Fruit fly (Drosophila melanogaster) whole organism, embryonic: ENCODE data around the gene CG18508.
A peak's percentile ranks its signal among the peaks of the same experiment; 100 is the strongest.

Experiments
- Atf-2 ChIP-seq: fragments of 200-800 bp; sonication (Bioruptor generic); optimal IDR thresholded peaks from 2 replicates; lab custom pipeline; 2016; ENCODE audit warnings: missing biosample characterization, missing genetic modification characterization
- CG10267 ChIP-seq: fragments of 200-800 bp; sonication (Bioruptor generic); optimal IDR thresholded peaks from 2 replicates; lab custom pipeline; 2018; ENCODE audit warnings: missing biosample characterization, mild to moderate bottlenecking, missing genetic modification characterization, moderate library complexity
- CG1233 ChIP-seq: fragments of 200-800 bp; sonication (Bioruptor generic); optimal IDR thresholded peaks from 4 replicates; lab custom pipeline; 2018; ENCODE audit warnings: missing biosample characterization, mild to moderate bottlenecking, missing genetic modification characterization
- CG13775 ChIP-seq: fragments of 200-800 bp; sonication (Bioruptor generic); optimal IDR thresholded peaks from 3 replicates; lab custom pipeline; 2017; ENCODE audit warnings: missing biosample characterization, mild to moderate bottlenecking, missing genetic modification characterization
- CG13894 ChIP-seq: fragments of 200-800 bp; sonication (Bioruptor generic); optimal IDR thresholded peaks from 3 replicates; lab custom pipeline; 2018; ENCODE audit warnings: missing biosample characterization, mild to moderate bottlenecking, missing genetic modification characterization, moderate library complexity
- CG1529 ChIP-seq: fragments of 200-800 bp; sonication (Bioruptor generic); optimal IDR thresholded peaks from 3 replicates; lab custom pipeline; 2018; ENCODE audit warnings: missing biosample characterization, missing genetic modification characterization
- CG17328 ChIP-seq: fragments of 200-800 bp; sonication (Bioruptor generic); IDR thresholded peaks from 2 replicates; pipeline ENCODE4 v1.3.6; 2022; ENCODE audit warnings: missing biosample characterization, missing genetic modification characterization
- CG17361 ChIP-seq: fragments of 200-800 bp; sonication (Bioruptor generic); IDR thresholded peaks from 3 replicates; pipeline ENCODE4 v1.3.6; 2022; ENCODE audit warnings: missing biosample characterization, missing genetic modification characterization
- CG2199 ChIP-seq: fragments of 200-800 bp; sonication (Bioruptor generic); IDR thresholded peaks from 3 replicates; pipeline ENCODE4 v1.3.6; 2022; ENCODE audit warnings: missing biosample characterization, missing genetic modification characterization
- CG30431 ChIP-seq: fragments of 200-800 bp; sonication (Bioruptor generic); optimal IDR thresholded peaks from 2 replicates; lab custom pipeline; 2017; ENCODE audit warnings: missing biosample characterization, missing genetic modification characterization
- CG3065 ChIP-seq: fragments of 200-800 bp; sonication (Bioruptor generic); optimal IDR thresholded peaks from 2 replicates; lab custom pipeline; 2016; ENCODE audit warnings: missing biosample characterization, missing genetic modification characterization
- CG33213 ChIP-seq: fragments of 200-800 bp; sonication (Bioruptor generic); optimal IDR thresholded peaks from 3 replicates; lab custom pipeline; 2016; ENCODE audit warnings: missing biosample characterization, missing genetic modification characterization
- CG4282 ChIP-seq: fragments of 200-800 bp; sonication (Bioruptor generic); optimal IDR thresholded peaks from 2 replicates; lab custom pipeline; 2016; ENCODE audit warnings: missing biosample characterization, missing genetic modification characterization
- CG6654 ChIP-seq: fragments of 200-800 bp; sonication (Bioruptor generic); optimal IDR thresholded peaks from 2 replicates; lab custom pipeline; 2017; ENCODE audit warnings: missing biosample characterization, mild to moderate bottlenecking, missing genetic modification characterization
- CG8765 ChIP-seq: fragments of 200-800 bp; sonication (Bioruptor generic); IDR thresholded peaks from 2 replicates; pipeline ENCODE4 v1.3.6; 2022; ENCODE audit warnings: missing biosample characterization, missing genetic modification characterization
- CG9609 ChIP-seq: fragments of 200-800 bp; sonication (Bioruptor generic); optimal IDR thresholded peaks from 3 replicates; lab custom pipeline; 2016; ENCODE audit warnings: missing biosample characterization, missing genetic modification characterization
- Dbx ChIP-seq: fragments of 200-800 bp; sonication (Bioruptor generic); IDR thresholded peaks from 3 replicates; pipeline ENCODE4 v1.3.6; 2022; ENCODE audit warnings: missing biosample characterization, missing genetic modification characterization
- Dip3 ChIP-seq: fragments of 200-800 bp; sonication (Bioruptor generic); optimal IDR thresholded peaks from 3 replicates; lab custom pipeline; 2016; ENCODE audit warnings: missing biosample characterization, missing genetic modification characterization
- ERR ChIP-seq: fragments of 200-800 bp; sonication (Bioruptor generic); optimal IDR thresholded peaks from 2 replicates; lab custom pipeline; 2016; ENCODE audit warnings: missing biosample characterization, missing genetic modification characterization
- Ets97D ChIP-seq: fragments of 200-800 bp; sonication (Bioruptor generic); optimal IDR thresholded peaks from 3 replicates; lab custom pipeline; 2016; ENCODE audit warnings: missing biosample characterization, missing genetic modification characterization
- Fer1 ChIP-seq: fragments of 200-800 bp; sonication (Bioruptor generic); optimal IDR thresholded peaks from 2 replicates; lab custom pipeline; 2017; ENCODE audit warnings: missing biosample characterization, mild to moderate bottlenecking, missing genetic modification characterization
- HHEX ChIP-seq: fragments of 200-800 bp; sonication (Bioruptor generic); optimal IDR thresholded peaks from 3 replicates; lab custom pipeline; 2017; ENCODE audit warnings: missing biosample characterization, mild to moderate bottlenecking, missing genetic modification characterization, missing genetic modification reagents
- HmgD ChIP-seq: fragments of 200-800 bp; sonication (Bioruptor generic); optimal IDR thresholded peaks from 3 replicates; lab custom pipeline; 2016; ENCODE audit warnings: missing biosample characterization, missing genetic modification characterization
- Jarid2 ChIP-seq: fragments of 200-800 bp; sonication (Bioruptor generic); optimal IDR thresholded peaks from 3 replicates; lab custom pipeline; 2017; ENCODE audit warnings: mild to moderate bottlenecking, missing biosample characterization, missing genetic modification reagents, missing genetic modification characterization
- Lpt ChIP-seq: fragments of >200 bp; optimal IDR thresholded peaks from 2 replicates; lab custom pipeline; 2018; ENCODE audit warnings: missing biosample characterization, missing genetic modification characterization
- Nf-YC ChIP-seq: fragments of 200-800 bp; optimal IDR thresholded peaks from 3 replicates; lab custom pipeline; 2019; ENCODE audit warnings: missing biosample characterization, mild to moderate bottlenecking, missing genetic modification characterization, moderate library complexity
- NfI ChIP-seq: fragments of 200-800 bp; sonication (Bioruptor generic); optimal IDR thresholded peaks from 3 replicates; lab custom pipeline; 2018; ENCODE audit warnings: missing biosample characterization, mild to moderate bottlenecking, missing genetic modification characterization, moderate library complexity
- Rfx ChIP-seq: fragments of 200-800 bp; sonication (Bioruptor generic); IDR thresholded peaks from 2 replicates; pipeline ENCODE4 v1.3.6; 2022; ENCODE audit warnings: missing biosample characterization, missing genetic modification characterization
- Sry-β ChIP-seq: fragments of 200-800 bp; sonication (Bioruptor generic); optimal IDR thresholded peaks from 2 replicates; lab custom pipeline; 2018; ENCODE audit warnings: missing biosample characterization, mild to moderate bottlenecking, missing genetic modification characterization, moderate library complexity
- Trl ChIP-seq, 3 experiments: fragments of >200 bp in 2 of 3; fragments of 200-800 bp in 1 of 3; sonication (Bioruptor generic) in 1 of 3; optimal IDR thresholded peaks; 2 replicates in 1 of 3; 3 replicates in 2 of 3; lab custom pipeline; 2016 to 2017; ENCODE audit warnings: missing biosample characterization in 1 of 3, missing genetic modification characterization in 1 of 3
- Usf ChIP-seq: fragments of 200-800 bp; sonication (Bioruptor generic); optimal IDR thresholded peaks from 2 replicates; lab custom pipeline; 2017; ENCODE audit warnings: missing genotype, missing biosample characterization, missing genetic modification characterization
- al ChIP-seq: fragments of 200-800 bp; sonication (Bioruptor generic); IDR thresholded peaks from 2 replicates; pipeline ENCODE4 v1.3.6; 2022; ENCODE audit warnings: missing biosample characterization, missing genetic modification characterization
- dysf ChIP-seq: fragments of 200-800 bp; sonication (Bioruptor generic); IDR thresholded peaks from 3 replicates; pipeline ENCODE4 v1.3.6; 2022; ENCODE audit warnings: missing biosample characterization, missing genetic modification characterization
- eve ChIP-seq, 2 experiments: fragments of >200 bp; optimal IDR thresholded peaks; 2 replicates each; lab custom pipeline; 2017; ENCODE audit warnings: missing biosample characterization in 2 of 2, missing genetic modification characterization in 2 of 2
- gce ChIP-seq: fragments of 200-800 bp; sonication (Bioruptor generic); IDR thresholded peaks from 3 replicates; pipeline ENCODE4 v1.3.6; 2022; ENCODE audit warnings: missing biosample characterization, missing genetic modification characterization
- gcm2 ChIP-seq: fragments of 200-800 bp; sonication (Bioruptor generic); optimal IDR thresholded peaks from 2 replicates; lab custom pipeline; 2016; ENCODE audit warnings: missing biosample characterization, missing genetic modification characterization
- gsb-n ChIP-seq: fragments of 200-800 bp; sonication (Bioruptor generic); optimal IDR thresholded peaks from 3 replicates; lab custom pipeline; 2018; ENCODE audit warnings: missing biosample characterization, mild to moderate bottlenecking, missing genetic modification characterization
- jigr1 ChIP-seq: fragments of 200-800 bp; sonication (Bioruptor generic); IDR thresholded peaks from 3 replicates; pipeline ENCODE4 v1.3.6; 2022; ENCODE audit warnings: missing biosample characterization, missing genetic modification characterization
- lmd ChIP-seq: fragments of 200-800 bp; sonication (Bioruptor generic); IDR thresholded peaks from 2 replicates; pipeline ENCODE4 v1.3.6; 2022; ENCODE audit warnings: missing biosample characterization, missing genetic modification characterization
- lola ChIP-seq, 3 experiments: fragments of >200 bp in 2 of 3; fragments of 200-800 bp in 1 of 3; sonication (Bioruptor generic) in 1 of 3; optimal IDR thresholded peaks; 2 replicates each; lab custom pipeline; 2017 to 2019; ENCODE audit warnings: missing biosample characterization in 3 of 3, missing genetic modification characterization in 3 of 3, mild to moderate bottlenecking in 1 of 3, moderate library complexity in 1 of 3
- mirr ChIP-seq: fragments of 200-800 bp; sonication (Bioruptor generic); optimal IDR thresholded peaks from 3 replicates; lab custom pipeline; 2018; ENCODE audit warnings: missing biosample characterization, mild to moderate bottlenecking, missing genetic modification characterization
- mld ChIP-seq: fragments of 200-800 bp; sonication (Bioruptor generic); IDR thresholded peaks from 3 replicates; pipeline ENCODE4 v1.3.6; 2022; ENCODE audit warnings: missing biosample characterization, missing genetic modification characterization; ENCODE audit not compliant: partially characterized antibody
- nerfin-1 ChIP-seq: fragments of 200-800 bp; sonication (Bioruptor generic); optimal IDR thresholded peaks from 3 replicates; lab custom pipeline; 2019; ENCODE audit warnings: missing biosample characterization, mild to moderate bottlenecking, missing genetic modification characterization, moderate library complexity
- oc ChIP-seq: fragments of 200-800 bp; sonication (Bioruptor generic); optimal IDR thresholded peaks from 2 replicates; lab custom pipeline; 2018; ENCODE audit warnings: missing biosample characterization, mild to moderate bottlenecking, missing genetic modification characterization, moderate library complexity
- otp ChIP-seq: fragments of 200-800 bp; sonication (Bioruptor generic); IDR thresholded peaks from 3 replicates; pipeline ENCODE4, ENCODE4 v1.3.6; 2022; ENCODE audit warnings: missing biosample characterization, missing genetic modification characterization
- peb ChIP-seq: fragments of 200-800 bp; sonication (Bioruptor generic); IDR thresholded peaks from 2 replicates; pipeline ENCODE4 v1.3.6; 2022; ENCODE audit warnings: missing biosample characterization, missing genetic modification characterization
- prd ChIP-seq, 3 experiments: fragments of >200 bp in 2 of 3; fragments of 200-800 bp in 1 of 3; sonication (Bioruptor generic) in 1 of 3; optimal IDR thresholded peaks in 2 of 3; IDR thresholded peaks in 1 of 3; 2 replicates in 2 of 3; 3 replicates in 1 of 3; pipeline versions ENCODE4 v1.3.6 to Lab custom; 2017 to 2022; ENCODE audit warnings: missing biosample characterization in 1 of 3, missing genetic modification characterization in 1 of 3
- sima ChIP-seq: fragments of 200-800 bp; sonication (Bioruptor generic); optimal IDR thresholded peaks from 2 replicates; lab custom pipeline; 2016; ENCODE audit warnings: missing biosample characterization, missing genetic modification characterization
- sob ChIP-seq: fragments of 200-800 bp; sonication (Bioruptor generic); IDR thresholded peaks from 2 replicates; pipeline ENCODE4 v1.3.6; 2022; ENCODE audit warnings: missing biosample characterization, missing genetic modification characterization
- sqz ChIP-seq: fragments of 200-800 bp; sonication (Bioruptor generic); optimal IDR thresholded peaks from 3 replicates; lab custom pipeline; 2018; ENCODE audit warnings: missing biosample characterization, mild to moderate bottlenecking, missing genetic modification characterization
- tll ChIP-seq, 2 experiments: fragments of 200-800 bp in 1 of 2; fragments of >200 bp in 1 of 2; sonication (Bioruptor generic) in 1 of 2; optimal IDR thresholded peaks; 2 replicates each; lab custom pipeline; 2017 to 2019; ENCODE audit warnings: missing biosample characterization in 2 of 2, missing genetic modification characterization in 2 of 2, mild to moderate bottlenecking in 1 of 2, moderate library complexity in 1 of 2

The CG18508 gene

DNA sequence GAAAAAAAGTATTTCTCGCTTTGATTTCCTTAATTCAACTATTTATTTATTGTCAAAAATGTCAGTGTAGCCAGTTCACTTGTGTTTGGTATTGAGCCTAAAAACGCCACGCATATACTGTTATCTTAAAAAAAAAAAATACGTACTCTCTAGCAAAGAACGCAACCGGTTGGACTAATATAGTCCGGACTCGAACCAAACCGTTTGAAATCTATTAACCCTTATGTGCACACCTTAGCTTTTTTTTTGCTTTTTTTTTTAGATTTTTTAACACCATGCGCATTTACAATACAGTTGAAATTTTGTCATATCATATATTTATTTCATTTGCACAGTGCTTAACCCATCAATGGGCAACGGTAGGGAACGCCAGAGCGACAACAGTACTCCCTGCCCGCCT lies at the start of gene CG18508 (continued):
- TF ChIP-seq Nf-YC (tag; lab: Kevin White, UChicago) (no peak), CG33213 (GFP tag; lab: Kevin White, UChicago) (peak; percentile 69), sqz (GFP tag; lab: Kevin White, UChicago) (peak; percentile 84), otp (GFP tag; lab: Robert Waterston, UW) (no peak), peb (GFP tag; lab: Robert Waterston, UW) (no peak), nerfin-1 (no peak), dysf (GFP tag; lab: Robert Waterston, UW) (no peak), mirr (GFP tag; lab: Kevin White, UChicago) (no peak), CG1529 (no peak), gce (GFP tag; lab: Robert Waterston, UW) (no peak), sima (GFP tag; lab: Kevin White, UChicago) (no peak), CG3065 (GFP tag; lab: Kevin White, UChicago) (no peak), CG10267 (tag; lab: Kevin White, UChicago) (peak; percentile 9), CG9609 (no peak), lmd (GFP tag; lab: Robert Waterston, UW) (no peak), gcm2 (no peak), Rfx (peak; percentile 60), Fer1 (GFP tag; lab: Kevin White, UChicago) (no peak), NfI (no peak), oc (tag; lab: Kevin White, UChicago) (no peak), prd (optimal IDR thresholded peaks at IDR 0.05; lab: Kevin White, UChicago) (no peak), prd (GFP tag; IDR thresholded peaks at IDR 0.05; lab: Robert Waterston, UW) (no peak; the same call in 2 of the 3 replicates), mld (GFP tag; lab: Robert Waterston, UW) (no peak), CG4282 (GFP tag; lab: Kevin White, UChicago) (no peak), CG13894 (peak; percentile 1), Ets97D (peak; percentile 72), Usf (no peak), jigr1 (no peak), CG6654 (GFP tag; lab: Kevin White, UChicago) (no peak), CG8765 (GFP tag; lab: Robert Waterston, UW) (no peak), HmgD (GFP tag; lab: Kevin White, UChicago) (no peak), CG13775 (GFP tag; lab: Kevin White, UChicago) (no peak), CG30431 (no peak), Trl (optimal IDR thresholded peaks at IDR 0.05; lab: Kevin White, UChicago) (no peak), Trl (GFP tag; optimal IDR thresholded peaks at IDR 0.05; lab: Kevin White, UChicago) (no peak), CG1233 (GFP tag; lab: Kevin White, UChicago) (no peak), lola (GFP tag; optimal IDR thresholded peaks at IDR 0.05; lab: Kevin White, UChicago) (no peak), Jarid2 (GFP tag; lab: Kevin White, UChicago) (no peak), Atf-2 (GFP tag; lab: Kevin White, UChicago) (no peak), al (0 out of 2 replicates have a peak, but pooled peaks have one; percentile 6), HHEX (GFP tag; lab: Kevin White, UChicago) (no peak), CG2199 (GFP tag; lab: Robert Waterston, UW) (0 out of 3 replicates have a peak, but pooled peaks have one; percentile 50), Dip3 (GFP tag; lab: Kevin White, UChicago) (no peak), CG17361 (GFP tag; lab: Robert Waterston, UW) (no peak), tll (GFP tag; optimal IDR thresholded peaks at IDR 0.05; lab: Kevin White, UChicago) (no peak), CG17328 (GFP tag; lab: Robert Waterston, UW) (no peak), Sry-β (no peak), ERR (GFP tag; lab: Kevin White, UChicago) (no peak), gsb-n (tag; lab: Kevin White, UChicago) (no peak), Lpt (GFP tag; lab: Kevin White, UChicago) (no peak), eve (GFP tag; optimal IDR thresholded peaks at IDR 0.05; lab: Kevin White, UChicago) (no peak), Dbx (GFP tag; lab: Robert Waterston, UW) (no peak), sob (peak; percentile 26; the same call in 1 of the 2 replicates)
